Worm (Caenorhabditis elegans) whole organism, young adult: ENCODE results near the gene sago-1.

Source experiments
- F23B12.7 ChIP-seq: sonication (generic microtip); optimal IDR thresholded peaks from 2 replicates; lab custom pipeline; 2017; ENCODE audit warnings: missing genetic modification characterization, mild to moderate bottlenecking, missing compliant biosample characterization, antibody characterized with exemption, moderate library complexity; ENCODE audit not compliant: insufficient read depth
- F57C9.4 ChIP-seq: sonication (generic microtip); optimal IDR thresholded peaks from 2 replicates; lab custom pipeline; 2017; ENCODE audit warnings: mild to moderate bottlenecking, missing genetic modification characterization, missing compliant biosample characterization
- aptf-3 ChIP-seq: fragments of 200-800 bp; sonication (Bioruptor generic); IDR thresholded peaks from 2 replicates; pipeline ENCODE4 v1.3.6; 2022; ENCODE audit warnings: missing genetic modification characterization, missing compliant biosample characterization
- lir-1 ChIP-seq: fragments of 200-800 bp; sonication (Bioruptor generic); conservative IDR thresholded peaks from 2 replicates; pipeline ENCODE4 v1.3.6; 2022; ENCODE audit warnings: missing genetic modification reagents, missing genetic modification characterization, missing compliant biosample characterization
- nhr-90 ChIP-seq: sonication (generic microtip); optimal IDR thresholded peaks from 2 replicates; lab custom pipeline; 2016; ENCODE audit warnings: missing genotype, mild to moderate bottlenecking, missing genetic modification characterization, missing compliant biosample characterization
- snpc-1.1 ChIP-seq: sonication (generic microtip); optimal IDR thresholded peaks from 2 replicates; lab custom pipeline; 2017; ENCODE audit warnings: missing genetic modification characterization, mild to moderate bottlenecking, missing compliant biosample characterization, antibody characterized with exemption, moderate library complexity, missing genotype, missing genetic modification reagents; ENCODE audit not compliant: insufficient read depth
- ztf-3 ChIP-seq: fragments of 200-800 bp; sonication (Bioruptor generic); optimal IDR thresholded peaks from 2 replicates; lab custom pipeline; 2018; ENCODE audit warnings: mild to moderate bottlenecking, missing genetic modification characterization, missing compliant biosample characterization

DNA sequence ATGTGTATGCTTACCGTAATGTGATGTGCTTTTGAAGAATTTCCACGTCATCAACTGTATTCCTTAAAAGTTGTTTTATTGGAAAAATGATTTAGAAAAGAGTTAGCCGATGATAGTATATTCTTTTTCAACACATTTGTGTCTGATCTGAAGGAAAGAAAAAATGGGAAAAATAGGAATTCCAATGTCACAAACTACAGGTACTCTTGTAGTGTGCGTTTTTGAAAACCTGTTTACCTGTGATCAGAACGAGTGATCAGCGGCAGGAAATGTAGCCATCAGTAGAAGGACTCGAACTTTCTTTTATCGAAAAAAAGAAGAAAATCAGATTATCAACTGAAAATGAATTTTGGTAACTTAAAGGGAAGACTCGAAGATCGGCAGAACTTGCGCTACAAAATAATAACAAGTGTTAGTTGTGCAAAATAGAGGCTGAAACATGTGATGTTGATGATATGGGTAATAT is 18.2 kb downstream of the sago-1 start, which contains the start of gene T28C12.15:
- TF ChIP-seq snpc-1.1 (tag; lab: Kevin White, UChicago), result no peak
- TF ChIP-seq aptf-3 (GFP tag; lab: Robert Waterston, UW), result no peak
- no peak for TF ChIP-seq lir-1 (GFP tag; lab: Robert Waterston, UW)
- no peak for TF ChIP-seq nhr-90 (tag; lab: Kevin White, UChicago)
- no peak for TF ChIP-seq ztf-3 (GFP tag; lab: Kevin White, UChicago)
- TF ChIP-seq F23B12.7 (tag; lab: Kevin White, UChicago), result no peak
- TF ChIP-seq F57C9.4 (tag; lab: Kevin White, UChicago), result no peak
